Worm (Caenorhabditis elegans) whole organism, L4 larva: ENCODE measurements around the gene C07A4.3.

Experiments used
- F10B5.3 ChIP-seq: sonication (generic microtip); optimal IDR thresholded peaks from 2 replicates; lab custom pipeline; 2016; ENCODE audit warnings: mild to moderate bottlenecking, missing genetic modification characterization, missing compliant biosample characterization
- aly-2 ChIP-seq: sonication (generic microtip); optimal IDR thresholded peaks from 2 replicates; lab custom pipeline; 2018; ENCODE audit warnings: missing biosample characterization, missing genetic modification characterization
- ama-1 ChIP-seq: fragments of 150-350 bp; optimal IDR thresholded peaks from 2 replicates; lab custom pipeline; 2014; ENCODE audit warnings: inconsistent platforms, mixed read lengths
- php-3 ChIP-seq: fragments of 200-800 bp; sonication (Bioruptor generic); IDR thresholded peaks from 2 replicates; pipeline ENCODE4 v1.3.6; 2022; ENCODE audit warnings: missing genetic modification reagents, missing genetic modification characterization, missing compliant biosample characterization

ce11 chrX:10203501-10203900, 28.7 kb downstream of the C07A4.3 start:
- TF ChIP-seq php-3 (GFP tag; lab: Robert Waterston, UW) (no peak), ama-1 (lab: Kevin White, UChicago) (no peak), F10B5.3 (tag; lab: Kevin White, UChicago) (no peak), aly-2 (tag; lab: Kevin White, UChicago) (no peak)
